Worm (Caenorhabditis elegans): ENCODE results near the gene C01B10.11.
A peak's percentile ranks its signal among the peaks of the same experiment; 100 is the strongest.

C01B10.11 gene

ce11 chrIV:6631704-6632272 lies 26.0 kb upstream of the C01B10.11 start, which contains the start of the genes cest-5.1 and C01B10.9 (continued):
- TF ChIP-seq skn-1 (tag; optimal IDR thresholded peaks at IDR 0.05) = no peak
- TF ChIP-seq nfya-1 (tag; optimal IDR thresholded peaks at IDR 0.05; ENCODE audit: insufficient read depth) = peak; percentile 80
- TF ChIP-seq daf-12 (tag; optimal IDR thresholded peaks at IDR 0.05) = no peak
- TF ChIP-seq unc-62 (GFP tag; optimal IDR thresholded peaks at IDR 0.05) = no peak
- TF ChIP-seq nhr-237 (tag; optimal IDR thresholded peaks at IDR 0.05) = no peak

ce11 chrIV:6634789-6635188 lies 23.0 kb upstream of the C01B10.11 start, which contains the start of gene metl-13:
metl-13 (plus strand) TSS chrIV:6635089.
- TF ChIP-seq nhr-25 (tag; optimal IDR thresholded peaks at IDR 0.05) (no peak), egl-5 (tag; optimal IDR thresholded peaks at IDR 0.05) (no peak), fkh-2 (tag; optimal IDR thresholded peaks at IDR 0.05) (no peak), nhr-11 (tag; optimal IDR thresholded peaks at IDR 0.05) (no peak), unc-62 (GFP tag; optimal IDR thresholded peaks at IDR 0.05) (no peak), lin-39 (tag; optimal IDR thresholded peaks at IDR 0.05) (no peak), nhr-67 (tag; optimal IDR thresholded peaks at IDR 0.05) (no peak), nhr-28 (tag; optimal IDR thresholded peaks at IDR 0.05) (no peak), nhr-77 (tag; optimal IDR thresholded peaks at IDR 0.05) (no peak), ztf-11 (tag; optimal IDR thresholded peaks at IDR 0.05) (no peak), daf-12 (tag; optimal IDR thresholded peaks at IDR 0.05) (no peak), elt-1 (tag; optimal IDR thresholded peaks at IDR 0.05) (no peak), pha-4 (tag; optimal IDR thresholded peaks at IDR 0.05) (no peak), unc-39 (tag; optimal IDR thresholded peaks at IDR 0.05) (no peak), mdl-1 (tag; optimal IDR thresholded peaks at IDR 0.05) (no peak)

DNA sequence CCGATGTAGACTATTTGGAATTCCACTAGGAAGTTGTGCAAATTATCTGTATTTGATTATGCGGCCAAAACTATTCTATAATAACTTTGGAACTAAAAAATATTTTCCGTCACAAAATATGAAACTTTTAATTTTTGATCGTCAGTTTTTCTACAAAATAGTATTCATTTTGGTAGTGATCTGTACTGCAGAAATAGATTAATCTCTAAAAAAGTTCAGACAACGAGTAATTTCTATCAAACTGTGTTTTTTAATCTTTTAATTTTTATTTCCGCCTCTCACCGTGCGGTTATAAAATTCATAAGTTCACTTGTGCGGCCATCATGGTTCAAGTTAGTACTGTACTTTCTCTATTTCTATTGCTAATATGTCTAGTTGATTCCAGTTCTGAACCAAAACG lies 19.5 kb upstream of the C01B10.11 start, which contains the start of gene C01B10.7:
Gene C01B10.7, plus strand, starts transcription at position 301 of the 400 bp plus-strand sequence.
- no peak for TF ChIP-seq elt-2 (tag; optimal IDR thresholded peaks at IDR 0.05)
- TF ChIP-seq jun-1 (tag; optimal IDR thresholded peaks at IDR 0.05) = no peak

- TF ChIP-seq nhr-25 (tag; optimal IDR thresholded peaks at IDR 0.05) (no peak), nhr-28 (tag; optimal IDR thresholded peaks at IDR 0.05) (no peak), jun-1 (tag; optimal IDR thresholded peaks at IDR 0.05) (no peak), unc-39 (tag; optimal IDR thresholded peaks at IDR 0.05) (no peak), lsy-12 (tag; optimal IDR thresholded peaks at IDR 0.05) (no peak), elt-2 (tag; optimal IDR thresholded peaks at IDR 0.05) (peak; percentile 38)
Measured at ce11 chrIV:6639880-6640279, 17.9 kb upstream of the C01B10.11 start, which contains the start of gene C01B10.6. C01B10.6 (plus strand) TSS chrIV:6640180.

- no peak for TF ChIP-seq mdl-1 (tag; optimal IDR thresholded peaks at IDR 0.05)
- TF ChIP-seq pha-4 (tag; optimal IDR thresholded peaks at IDR 0.05) = peak; percentile 25
- TF ChIP-seq nhr-76 (tag; optimal IDR thresholded peaks at IDR 0.05) = no peak
- no peak for TF ChIP-seq lsy-12 (tag; optimal IDR thresholded peaks at IDR 0.05)
- no peak for TF ChIP-seq ceh-28 (tag; optimal IDR thresholded peaks at IDR 0.05)
- peak; percentile 27 for TF ChIP-seq nhr-25 (tag; optimal IDR thresholded peaks at IDR 0.05)
- no peak for TF ChIP-seq unc-39 (tag; optimal IDR thresholded peaks at IDR 0.05)
- no peak for TF ChIP-seq eor-1 (tag; optimal IDR thresholded peaks at IDR 0.05)
- TF ChIP-seq ztf-4 (tag; optimal IDR thresholded peaks at IDR 0.05) = no peak
- no peak for TF ChIP-seq ztf-11 (tag; optimal IDR thresholded peaks at IDR 0.05)
- TF ChIP-seq nhr-23 (tag; optimal IDR thresholded peaks at IDR 0.05) = peak; percentile 35
- no peak for TF ChIP-seq snpc-4 (tag; optimal IDR thresholded peaks at IDR 0.05)
- TF ChIP-seq nhr-43 (tag; optimal IDR thresholded peaks at IDR 0.05; ENCODE audit: poor library complexity, severe bottlenecking) = no peak
- peak; percentile 30 for TF ChIP-seq elt-2 (tag; optimal IDR thresholded peaks at IDR 0.05)
- TF ChIP-seq elt-1 (tag; optimal IDR thresholded peaks at IDR 0.05) = no peak
- peak; percentile 1 for TF ChIP-seq jun-1 (tag; optimal IDR thresholded peaks at IDR 0.05)
- TF ChIP-seq sea-2 (GFP tag; optimal IDR thresholded peaks at IDR 0.05) = peak; percentile 24
- no peak for TF ChIP-seq zag-1 (tag; optimal IDR thresholded peaks at IDR 0.05)
- no peak for TF ChIP-seq ZK546.5 (tag; optimal IDR thresholded peaks at IDR 0.05)
- peak; percentile 41 for TF ChIP-seq nfya-1 (tag; optimal IDR thresholded peaks at IDR 0.05; ENCODE audit: insufficient read depth)
- TF ChIP-seq fkh-10 (GFP tag; optimal IDR thresholded peaks at IDR 0.05) = no peak
- TF ChIP-seq nhr-67 (tag; optimal IDR thresholded peaks at IDR 0.05) = no peak
- peak; percentile 3 for TF ChIP-seq lin-15B (tag; optimal IDR thresholded peaks at IDR 0.05)
Measured at ce11 chrIV:6645867-6646655, 11.7 kb upstream of the C01B10.11 start, which contains the start of gene hil-7. hil-7 (plus strand) TSS chrIV:6646312.
